Fruit fly (Drosophila melanogaster): ENCODE measurements around the gene CG45544.
A peak's percentile ranks its signal among the peaks of the same experiment; 100 is the strongest.

Gene CG45544

DNA sequence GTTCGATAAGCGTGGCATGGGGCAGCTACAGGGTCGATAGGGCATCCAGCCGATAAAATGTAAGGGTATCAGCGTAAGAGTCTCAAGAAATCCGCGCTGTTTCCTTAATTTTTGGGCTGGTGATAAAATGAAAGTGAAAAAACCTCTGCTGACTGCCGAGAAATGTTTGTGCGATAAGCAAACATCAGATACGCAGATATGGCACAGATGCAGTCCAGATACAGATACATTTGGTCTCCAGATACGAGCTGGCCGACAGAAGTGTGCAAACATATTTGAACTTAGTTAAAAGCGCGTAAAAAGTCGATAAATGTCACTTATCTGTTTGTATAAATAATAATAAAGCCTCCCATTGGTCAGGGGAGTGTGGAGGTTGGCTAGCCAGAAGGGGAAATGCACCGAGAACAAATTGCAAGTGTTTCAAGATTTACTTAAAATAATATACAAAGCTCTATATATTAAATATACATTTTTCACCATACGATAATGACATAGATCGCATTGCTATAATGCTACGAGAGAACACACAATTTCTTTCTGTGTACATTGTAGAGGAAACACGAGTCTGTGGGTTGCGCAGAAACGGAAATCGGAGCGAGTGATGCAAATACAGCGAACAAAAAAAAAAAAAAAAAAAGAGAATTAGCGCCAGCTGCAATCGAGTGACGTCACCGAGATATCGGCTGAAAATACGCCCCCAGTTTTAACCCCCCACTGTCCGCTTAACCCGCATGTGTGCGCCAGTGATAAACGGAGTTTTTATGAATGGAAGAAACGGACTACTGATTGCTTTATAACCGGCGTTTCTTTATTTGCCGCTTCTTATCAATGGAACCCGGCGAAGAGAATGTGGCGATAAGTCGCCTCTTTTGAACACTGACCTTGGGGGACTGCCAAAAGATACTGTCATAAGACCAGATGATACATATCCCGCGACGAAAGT lies 34.6 kb downstream of the CG45544 start:
- TF ChIP-seq usp (GFP tag; optimal IDR thresholded peaks at IDR 0.05): no peak
- no peak for TF ChIP-seq pan (optimal IDR thresholded peaks at IDR 0.05)
- TF ChIP-seq psq (optimal IDR thresholded peaks at IDR 0.05): no peak
- TF ChIP-seq Dll (optimal IDR thresholded peaks at IDR 0.05): no peak
- TF ChIP-seq CG8478 (optimal IDR thresholded peaks at IDR 0.05): no peak
- TF ChIP-seq EcR (GFP tag; optimal IDR thresholded peaks at IDR 0.05): no peak

DNA sequence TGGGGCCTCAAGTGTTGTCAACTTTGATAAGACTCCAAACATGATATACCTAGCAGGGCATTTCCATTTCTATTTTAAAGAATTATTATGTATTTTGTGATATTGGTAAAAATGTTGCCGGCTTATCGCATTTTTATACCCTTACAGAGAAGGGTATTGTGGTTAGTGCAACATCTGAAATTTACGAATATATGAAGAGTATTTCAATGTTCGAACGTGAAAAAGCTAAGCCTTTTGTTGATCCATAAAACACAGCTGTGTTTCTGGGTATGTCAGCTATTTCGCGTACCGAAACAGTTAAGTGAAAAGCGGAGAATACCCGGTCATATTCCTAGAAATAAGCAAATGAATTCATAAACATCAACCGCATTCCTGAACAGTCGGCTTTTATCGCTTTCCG lies 35.6 kb downstream of the CG45544 start:
- TF ChIP-seq Dll (optimal IDR thresholded peaks at IDR 0.05): no peak
- no peak for TF ChIP-seq CG8478 (optimal IDR thresholded peaks at IDR 0.05)
- no peak for TF ChIP-seq EcR (GFP tag; optimal IDR thresholded peaks at IDR 0.05)
- no peak for TF ChIP-seq usp (GFP tag; optimal IDR thresholded peaks at IDR 0.05)
- TF ChIP-seq pan (optimal IDR thresholded peaks at IDR 0.05): no peak
- TF ChIP-seq psq (optimal IDR thresholded peaks at IDR 0.05): no peak

DNA sequence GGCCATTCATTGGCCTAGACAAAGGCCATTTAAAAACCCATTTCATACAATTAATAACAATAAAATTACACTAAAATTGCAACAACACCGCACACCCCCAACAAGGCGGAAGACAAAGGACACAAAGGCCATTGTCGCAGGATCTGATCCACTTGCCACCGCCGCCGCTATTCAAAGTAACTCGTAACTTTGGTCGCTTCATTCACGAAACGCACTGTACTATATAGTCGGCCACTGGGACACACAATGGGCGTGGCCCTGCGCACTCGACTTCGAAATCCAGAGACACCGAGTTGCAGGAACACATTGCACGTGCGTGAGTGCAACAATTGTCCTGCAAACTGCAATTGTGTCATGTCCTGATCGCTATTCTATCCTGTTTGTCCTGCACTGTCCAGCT lies 37.2 kb downstream of the CG45544 start:
- TF ChIP-seq pan (optimal IDR thresholded peaks at IDR 0.05) (no peak), EcR (GFP tag; optimal IDR thresholded peaks at IDR 0.05) (no peak), usp (GFP tag; optimal IDR thresholded peaks at IDR 0.05) (no peak)

DNA sequence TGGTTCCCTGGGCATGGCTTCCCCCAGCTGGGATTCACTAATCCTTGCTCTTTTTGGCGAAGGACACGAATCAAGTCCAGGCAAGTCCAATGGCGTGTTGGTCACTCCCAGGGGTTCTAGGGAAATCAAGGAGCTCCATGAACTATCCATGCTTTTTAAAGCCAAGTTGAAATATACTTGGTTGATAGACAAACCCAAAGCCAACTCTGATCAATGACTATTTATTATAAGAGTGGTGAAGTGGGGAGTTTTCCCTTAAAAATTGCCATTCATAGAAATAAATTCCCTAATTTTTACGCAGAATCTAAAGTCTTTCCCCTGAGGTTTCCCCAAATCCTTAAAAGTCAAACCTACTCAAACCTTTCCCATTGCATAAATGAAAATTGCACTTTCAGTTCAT lies 40.8 kb downstream of the CG45544 start, which contains the start of gene CG14506:
TSS of gene CG14506 (minus strand) at position 101 of the 400 bp plus-strand sequence.
- TF ChIP-seq EcR (GFP tag; optimal IDR thresholded peaks at IDR 0.05): no peak
- no peak for TF ChIP-seq usp (GFP tag; optimal IDR thresholded peaks at IDR 0.05)
- no peak for TF ChIP-seq psq (optimal IDR thresholded peaks at IDR 0.05)
- no peak for TF ChIP-seq pan (optimal IDR thresholded peaks at IDR 0.05)

DNA sequence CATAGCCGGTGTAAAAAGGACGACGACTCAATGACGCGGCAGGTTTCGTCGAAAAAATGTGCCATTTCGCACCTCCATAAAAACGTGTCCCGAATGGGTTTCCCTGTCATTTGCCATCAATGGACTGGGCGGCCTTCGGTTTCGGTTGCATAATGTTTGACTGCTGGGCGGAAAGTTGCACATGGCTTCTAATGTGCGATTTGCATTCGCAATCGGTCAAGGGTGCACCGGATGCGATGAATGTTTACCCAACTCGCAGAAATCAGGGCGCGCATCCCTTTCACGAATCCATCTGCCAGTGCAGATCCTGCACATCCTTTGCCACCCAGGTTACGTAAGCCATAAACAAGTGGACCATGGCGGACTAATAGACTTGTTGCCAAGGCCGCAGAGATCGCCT lies 41.5 kb downstream of the CG45544 start:
- no peak for TF ChIP-seq usp (GFP tag; optimal IDR thresholded peaks at IDR 0.05)
- no peak for TF ChIP-seq EcR (GFP tag; optimal IDR thresholded peaks at IDR 0.05)
- TF ChIP-seq pan (optimal IDR thresholded peaks at IDR 0.05): no peak
- no peak for TF ChIP-seq psq (optimal IDR thresholded peaks at IDR 0.05)
- no peak for TF ChIP-seq CG8478 (optimal IDR thresholded peaks at IDR 0.05)
- TF ChIP-seq Dll (optimal IDR thresholded peaks at IDR 0.05): no peak

DNA sequence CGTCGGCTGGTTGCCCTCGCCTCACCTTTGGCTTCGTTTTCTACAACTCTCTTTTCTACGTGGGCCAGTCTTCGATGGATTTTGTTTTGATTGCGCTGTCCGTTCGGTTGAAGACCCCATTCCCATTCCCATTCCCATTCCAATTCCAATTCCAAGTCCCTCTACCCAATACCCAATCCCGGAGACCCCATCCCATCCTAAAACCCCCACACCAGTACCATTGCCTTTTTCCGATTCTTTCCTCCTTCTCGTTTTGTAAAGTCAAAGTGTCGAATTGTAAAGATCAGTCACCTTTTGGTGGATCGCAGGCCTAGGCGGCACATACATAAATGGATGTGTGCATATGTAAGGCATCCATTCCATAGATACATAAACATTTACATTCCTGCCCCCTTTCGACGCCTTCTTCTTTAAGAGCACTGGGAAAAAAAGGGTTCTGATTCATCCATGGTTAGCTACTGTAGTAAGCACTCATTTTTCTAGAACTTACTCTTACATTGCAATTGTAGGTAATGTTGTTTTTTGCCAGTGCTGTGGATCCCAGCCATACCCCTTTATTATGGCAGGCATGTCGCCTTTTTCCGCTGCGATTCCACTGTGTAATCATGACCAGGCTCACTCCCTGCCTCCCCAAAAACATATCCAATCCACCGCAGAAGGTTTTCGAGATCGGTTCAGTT lies 43.6 kb downstream of the CG45544 start:
- peak in 1 of 2 experiments; percentile 73 for TF ChIP-seq EcR (GFP tag; optimal IDR thresholded peaks at IDR 0.05)
- TF ChIP-seq CG8478 (optimal IDR thresholded peaks at IDR 0.05): no peak

DNA sequence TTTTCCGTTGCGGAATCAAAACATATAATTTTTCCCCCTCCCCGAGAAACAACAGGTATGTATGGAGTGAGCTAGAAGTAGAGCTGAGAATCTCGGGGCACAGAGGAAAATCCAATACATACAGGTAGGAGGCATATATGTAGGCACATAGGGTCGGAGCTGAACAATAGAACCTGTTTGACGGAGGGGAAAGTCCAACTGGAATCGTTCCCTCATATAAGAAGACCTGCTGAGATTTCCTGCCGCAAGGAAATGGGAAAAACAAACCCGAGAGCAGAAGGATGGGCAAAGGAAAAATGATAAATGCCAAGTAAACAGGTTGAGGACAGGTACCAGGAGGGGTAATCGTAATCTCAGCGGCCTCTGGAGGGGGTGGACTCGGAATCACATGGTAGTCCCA lies 47.8 kb downstream of the CG45544 start:
- TF ChIP-seq EcR (GFP tag; optimal IDR thresholded peaks at IDR 0.05) (peak in 1 of 2 experiments; percentile 46), psq (optimal IDR thresholded peaks at IDR 0.05) (no peak)

Measured in whole organism.